Worm (Caenorhabditis elegans): ENCODE results near the gene ptp-4A2.

DNA sequence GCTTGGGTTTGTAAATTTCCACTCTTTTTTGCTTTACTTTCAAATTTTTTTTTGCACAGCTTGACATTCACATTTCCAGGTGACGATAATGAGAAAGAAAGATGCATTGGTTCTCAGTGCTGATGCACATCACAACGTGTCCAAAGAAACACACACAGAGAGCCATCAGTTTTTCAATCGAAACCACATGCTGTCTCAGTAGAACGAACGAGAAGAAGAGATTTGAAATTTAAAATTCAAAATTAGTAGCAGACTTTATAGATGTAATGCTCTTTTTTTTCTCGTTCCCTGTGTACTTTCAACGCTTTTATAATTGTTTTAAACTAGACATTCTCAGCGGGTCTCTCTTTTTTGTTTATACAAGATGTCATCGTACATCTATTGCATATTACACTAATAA lies 5.6 kb downstream of the ptp-4A2 start:
- TF ChIP-seq fos-1 (tag; optimal IDR thresholded peaks at IDR 0.05): no peak
- TF ChIP-seq aly-2 (tag; optimal IDR thresholded peaks at IDR 0.05): no peak
- no peak for TF ChIP-seq ztf-11 (tag; optimal IDR thresholded peaks at IDR 0.05)
- TF ChIP-seq daf-8 (GFP tag; IDR thresholded peaks at IDR 0.05): no peak

All from whole organism, L4 larva.